Worm (Caenorhabditis elegans) whole organism, L2 larva: Measurements from ENCODE around the gene best-15.
A peak's percentile ranks its signal among the peaks of the same experiment; 100 is the strongest.

Source experiments
- C34F6.9 ChIP-seq: fragments of 150-350 bp; optimal IDR thresholded peaks from 2 replicates; lab custom pipeline; 2014; ENCODE audit warnings: missing biosample characterization, missing genetic modification characterization
- F13H6.1 ChIP-seq: sonication (generic microtip); optimal IDR thresholded peaks from 2 replicates; lab custom pipeline; 2016; ENCODE audit warnings: missing genetic modification characterization, missing compliant biosample characterization
- R02D3.7 ChIP-seq: fragments of 150-350 bp; optimal IDR thresholded peaks from 2 replicates; lab custom pipeline; 2014; ENCODE audit warnings: missing biosample characterization, missing genetic modification characterization
- Y55F3AM.14 ChIP-seq: fragments of 200-800 bp; sonication (Bioruptor generic); optimal IDR thresholded peaks from 2 replicates; lab custom pipeline; 2018; ENCODE audit warnings: mild to moderate bottlenecking, missing genetic modification characterization, missing compliant biosample characterization
- ZK546.5 ChIP-seq: sonication (generic microtip); optimal IDR thresholded peaks from 2 replicates; lab custom pipeline; 2017; ENCODE audit warnings: missing biosample characterization, missing genetic modification characterization
- alr-1 ChIP-seq: fragments of 150-350 bp; optimal IDR thresholded peaks from 2 replicates; lab custom pipeline; 2014; ENCODE audit warnings: missing biosample characterization, missing genetic modification characterization
- blmp-1 ChIP-seq: sonication (generic microtip); optimal IDR thresholded peaks from 2 replicates; lab custom pipeline; 2017; ENCODE audit warnings: missing genetic modification characterization, mild to moderate bottlenecking, missing compliant biosample characterization, antibody characterized with exemption, moderate library complexity; ENCODE audit not compliant: insufficient read depth
- ceh-82 ChIP-seq: fragments of 150-350 bp; optimal IDR thresholded peaks from 2 replicates; lab custom pipeline; 2014; ENCODE audit warnings: missing biosample characterization, missing genetic modification characterization
- egl-27 ChIP-seq: sonication (generic microtip); optimal IDR thresholded peaks from 3 replicates; lab custom pipeline; 2017; ENCODE audit warnings: missing biosample characterization, missing genetic modification reagents, missing genetic modification characterization
- elt-1 ChIP-seq: fragments of 150-350 bp; optimal IDR thresholded peaks from 2 replicates; lab custom pipeline; 2014; ENCODE audit warnings: missing biosample characterization, missing genetic modification characterization
- fos-1 ChIP-seq: fragments of 150-350 bp; optimal IDR thresholded peaks from 2 replicates; lab custom pipeline; 2014; ENCODE audit warnings: missing biosample characterization, missing genetic modification characterization
- gmeb-1 ChIP-seq: fragments of 150-350 bp; optimal IDR thresholded peaks from 2 replicates; lab custom pipeline; 2014; ENCODE audit warnings: missing biosample characterization, missing genetic modification characterization
- lin-11 ChIP-seq: fragments of 150-350 bp; sonication (generic microtip); optimal IDR thresholded peaks from 2 replicates; lab custom pipeline; 2014; ENCODE audit warnings: missing biosample characterization, missing genetic modification characterization, inconsistent platforms, mixed read lengths
- lin-13 ChIP-seq: fragments of 150-350 bp; optimal IDR thresholded peaks from 2 replicates; lab custom pipeline; 2014; ENCODE audit warnings: missing biosample characterization, missing genetic modification reagents, missing genetic modification characterization
- lin-39 ChIP-seq: fragments of 150-350 bp; optimal IDR thresholded peaks from 2 replicates; lab custom pipeline; 2014; ENCODE audit warnings: missing biosample characterization, missing genetic modification reagents, missing genetic modification characterization
- mab-5 ChIP-seq: fragments of 150-350 bp; optimal IDR thresholded peaks from 2 replicates; lab custom pipeline; 2014; ENCODE audit warnings: missing biosample characterization, missing genetic modification characterization
- mbf-1 ChIP-seq: sonication (generic microtip); optimal IDR thresholded peaks from 2 replicates; lab custom pipeline; 2017; ENCODE audit warnings: missing biosample characterization, missing genetic modification characterization
- mdl-1 ChIP-seq, 2 experiments: fragments of 150-350 bp in 1 of 2; sonication (generic microtip) in 1 of 2; optimal IDR thresholded peaks; 2 replicates each; lab custom pipeline; 2017; ENCODE audit warnings: missing biosample characterization in 2 of 2, missing genetic modification characterization in 2 of 2
- nhr-10 ChIP-seq: sonication (generic microtip); optimal IDR thresholded peaks from 2 replicates; lab custom pipeline; 2017; ENCODE audit warnings: missing biosample characterization, missing genetic modification characterization
- nhr-12 ChIP-seq: fragments of 150-350 bp; optimal IDR thresholded peaks from 2 replicates; lab custom pipeline; 2014; ENCODE audit warnings: missing biosample characterization, missing genetic modification characterization
- nhr-129 ChIP-seq: fragments of 150-350 bp; optimal IDR thresholded peaks from 2 replicates; lab custom pipeline; 2014; ENCODE audit warnings: missing biosample characterization, missing genetic modification characterization
- nhr-237 ChIP-seq: fragments of 150-350 bp; optimal IDR thresholded peaks from 2 replicates; lab custom pipeline; 2014; ENCODE audit warnings: missing biosample characterization, missing genetic modification characterization
- nhr-25 ChIP-seq: fragments of 150-350 bp; sonication (generic microtip); optimal IDR thresholded peaks from 3 replicates; lab custom pipeline; 2014; ENCODE audit warnings: missing biosample characterization, missing genetic modification characterization
- nhr-6 ChIP-seq: fragments of 150-350 bp; optimal IDR thresholded peaks from 2 replicates; lab custom pipeline; 2014; ENCODE audit warnings: missing biosample characterization, missing genetic modification characterization
- nhr-77 ChIP-seq: fragments of 150-350 bp; optimal IDR thresholded peaks from 2 replicates; lab custom pipeline; 2014; ENCODE audit warnings: missing biosample characterization, missing genetic modification characterization
- peb-1 ChIP-seq: fragments of 150-350 bp; optimal IDR thresholded peaks from 2 replicates; lab custom pipeline; 2014; ENCODE audit warnings: missing biosample characterization, missing genetic modification characterization
- sma-3 ChIP-seq: sonication (generic microtip); optimal IDR thresholded peaks from 2 replicates; lab custom pipeline; 2016; ENCODE audit warnings: missing genetic modification reagents, missing genetic modification characterization, missing compliant biosample characterization
- sma-9 ChIP-seq, 2 experiments: fragments of 150-350 bp in 1 of 2; sonication (generic microtip) in 1 of 2; optimal IDR thresholded peaks; 2 replicates each; lab custom pipeline; 2014 to 2016; ENCODE audit warnings: missing genetic modification characterization in 2 of 2, mild to moderate bottlenecking in 1 of 2, missing biosample characterization in 1 of 2, missing compliant biosample characterization in 1 of 2, missing genetic modification reagents in 1 of 2, moderate library complexity in 1 of 2
- unc-55 ChIP-seq: fragments of 150-350 bp; sonication (generic microtip); optimal IDR thresholded peaks from 3 replicates; lab custom pipeline; 2014; ENCODE audit warnings: missing biosample characterization, missing genetic modification reagents, missing genetic modification characterization
- unc-62 ChIP-seq: fragments of 150-350 bp; optimal IDR thresholded peaks from 2 replicates; lab custom pipeline; 2014; ENCODE audit warnings: missing biosample characterization, missing genetic modification reagents, missing genetic modification characterization
- zag-1 ChIP-seq: fragments of 150-350 bp; optimal IDR thresholded peaks from 2 replicates; lab custom pipeline; 2014; ENCODE audit warnings: missing biosample characterization, missing genetic modification characterization
- ztf-1 ChIP-seq: fragments of 200-800 bp; sonication (Bioruptor generic); conservative IDR thresholded peaks from 2 replicates; pipeline ENCODE4 v1.3.6; 2022; ENCODE audit warnings: missing genetic modification characterization, missing compliant biosample characterization
- ztf-4 ChIP-seq: fragments of 150-350 bp; optimal IDR thresholded peaks from 2 replicates; lab custom pipeline; 2014; ENCODE audit warnings: missing biosample characterization, missing genetic modification characterization

best-15 gene

ce11 chrIV:10832148-10832547 lies at the start of gene best-15:
best-15 (minus strand) TSS chrIV:10832248.
- TF ChIP-seq nhr-12 (tag; lab: Kevin White, UChicago) (no peak), R02D3.7 (tag; lab: Kevin White, UChicago) (no peak), fos-1 (tag; lab: Kevin White, UChicago) (no peak), sma-3 (GFP tag; lab: Kevin White, UChicago) (no peak), C34F6.9 (tag; lab: Kevin White, UChicago) (no peak), mdl-1 (tag; optimal IDR thresholded peaks at IDR 0.05; lab: Kevin White, UChicago) (no peak), unc-62 (GFP tag; lab: Kevin White, UChicago) (no peak), mab-5 (tag; lab: Kevin White, UChicago) (no peak), nhr-10 (tag; lab: Kevin White, UChicago) (no peak), Y55F3AM.14 (GFP tag; lab: Kevin White, UChicago) (no peak), zag-1 (tag; lab: Kevin White, UChicago) (no peak), lin-11 (no peak), nhr-77 (tag; lab: Kevin White, UChicago) (no peak), ZK546.5 (tag; lab: Kevin White, UChicago) (no peak), nhr-25 (tag; lab: Kevin White, UChicago) (no peak), F13H6.1 (tag; lab: Kevin White, UChicago) (no peak), unc-55 (GFP tag; lab: Kevin White, UChicago) (no peak), lin-39 (tag; lab: Kevin White, UChicago) (no peak)

- no peak for TF ChIP-seq nhr-129 (tag; lab: Kevin White, UChicago)
- peak; percentile 24 for TF ChIP-seq fos-1 (tag; lab: Kevin White, UChicago)
- peak; percentile 46 for TF ChIP-seq sma-9 (GFP tag; optimal IDR thresholded peaks at IDR 0.05; lab: Kevin White, UChicago)
- TF ChIP-seq sma-9 (tag; optimal IDR thresholded peaks at IDR 0.05; lab: Kevin White, UChicago) = no peak
Measured at ce11 chrIV:10881230-10881629, 49.2 kb upstream of the best-15 start, which contains the start of gene F13E9.13. F13E9.13 (plus strand) TSS chrIV:10881546.

- no peak for TF ChIP-seq gmeb-1
- TF ChIP-seq lin-13 (GFP tag; lab: Kevin White, UChicago) = no peak
- no peak for TF ChIP-seq blmp-1
- TF ChIP-seq nhr-237 (tag; lab: Kevin White, UChicago) = no peak
- no peak for TF ChIP-seq nhr-129 (tag; lab: Kevin White, UChicago)
- TF ChIP-seq egl-27 (tag; lab: Kevin White, UChicago) = no peak
Measured at ce11 chrIV:10880264-10880663, 48.2 kb upstream of the best-15 start, which contains the start of gene fipr-15. fipr-15 (plus strand) TSS chrIV:10880564.

- TF ChIP-seq Y55F3AM.14 (GFP tag; lab: Kevin White, UChicago) (no peak), sma-9 (GFP tag; optimal IDR thresholded peaks at IDR 0.05; lab: Kevin White, UChicago) (no peak), sma-9 (tag; optimal IDR thresholded peaks at IDR 0.05; lab: Kevin White, UChicago) (no peak), nhr-6 (tag; lab: Kevin White, UChicago) (no peak), R02D3.7 (tag; lab: Kevin White, UChicago) (no peak), sma-3 (GFP tag; lab: Kevin White, UChicago) (no peak), ztf-4 (tag; lab: Kevin White, UChicago) (no peak), nhr-10 (tag; lab: Kevin White, UChicago) (no peak), alr-1 (tag; lab: Kevin White, UChicago) (no peak), zag-1 (tag; lab: Kevin White, UChicago) (no peak), nhr-77 (tag; lab: Kevin White, UChicago) (no peak), mbf-1 (tag; lab: Kevin White, UChicago) (no peak), gmeb-1 (no peak), lin-39 (tag; lab: Kevin White, UChicago) (no peak), elt-1 (tag; lab: Kevin White, UChicago) (no peak), peb-1 (tag; lab: Kevin White, UChicago) (no peak), ceh-82 (tag; lab: Kevin White, UChicago) (no peak), C34F6.9 (tag; lab: Kevin White, UChicago) (no peak), ztf-1 (GFP tag; lab: Robert Waterston, UW) (no peak), nhr-25 (tag; lab: Kevin White, UChicago) (no peak)
Measured at ce11 chrIV:10879542-10879941, 47.5 kb upstream of the best-15 start, which contains the start of gene sdz-13. sdz-13 (minus strand) TSS chrIV:10879642.
